Worm (Caenorhabditis elegans) whole organism, late embryonic: Measurements from ENCODE around the gene sro-1.

Experiments
- C08G9.2 ChIP-seq: sonication (generic microtip); optimal IDR thresholded peaks from 2 replicates; lab custom pipeline; 2016; ENCODE audit warnings: mild to moderate bottlenecking, missing genetic modification characterization, moderate library complexity, missing compliant biosample characterization
- C38D4.7 ChIP-seq: fragments of 200-800 bp; sonication (Bioruptor generic); optimal IDR thresholded peaks from 2 replicates; lab custom pipeline; 2018; ENCODE audit warnings: mild to moderate bottlenecking, missing genetic modification characterization, moderate library complexity, missing compliant biosample characterization
- ama-1 ChIP-seq: fragments of 150-350 bp; optimal IDR thresholded peaks from 2 replicates; lab custom pipeline; 2014
- ceh-24 ChIP-seq: sonication (generic microtip); optimal IDR thresholded peaks from 2 replicates; lab custom pipeline; 2016; ENCODE audit warnings: mild to moderate bottlenecking, missing genetic modification characterization, missing compliant biosample characterization
- ceh-45 ChIP-seq: fragments of 200-800 bp; sonication (Bioruptor generic); IDR thresholded peaks from 2 replicates; pipeline ENCODE4 v1.3.6; 2022; ENCODE audit warnings: missing genetic modification reagents, missing genetic modification characterization, missing compliant biosample characterization
- elt-4 ChIP-seq: sonication (generic microtip); optimal IDR thresholded peaks from 2 replicates; lab custom pipeline; 2016; ENCODE audit warnings: missing genetic modification characterization, missing compliant biosample characterization
- hlh-30 ChIP-seq: sonication (generic microtip); optimal IDR thresholded peaks from 2 replicates; lab custom pipeline; 2017; ENCODE audit warnings: antibody characterized with exemption, missing genetic modification characterization, missing compliant biosample characterization; ENCODE audit not compliant: insufficient read depth
- lin-11 ChIP-seq: fragments of 200-800 bp; sonication (Bioruptor generic); optimal IDR thresholded peaks from 2 replicates; lab custom pipeline; 2018; ENCODE audit warnings: mild to moderate bottlenecking, missing genetic modification characterization, missing compliant biosample characterization
- odd-2 ChIP-seq: sonication (generic microtip); optimal IDR thresholded peaks from 2 replicates; lab custom pipeline; 2017; ENCODE audit warnings: antibody characterized with exemption, mild to moderate bottlenecking, missing genetic modification characterization, missing compliant biosample characterization
- tbx-7 ChIP-seq: sonication (generic microtip); optimal IDR thresholded peaks from 2 replicates; lab custom pipeline; 2016; ENCODE audit warnings: missing genotype, missing genetic modification characterization, missing compliant biosample characterization

DNA sequence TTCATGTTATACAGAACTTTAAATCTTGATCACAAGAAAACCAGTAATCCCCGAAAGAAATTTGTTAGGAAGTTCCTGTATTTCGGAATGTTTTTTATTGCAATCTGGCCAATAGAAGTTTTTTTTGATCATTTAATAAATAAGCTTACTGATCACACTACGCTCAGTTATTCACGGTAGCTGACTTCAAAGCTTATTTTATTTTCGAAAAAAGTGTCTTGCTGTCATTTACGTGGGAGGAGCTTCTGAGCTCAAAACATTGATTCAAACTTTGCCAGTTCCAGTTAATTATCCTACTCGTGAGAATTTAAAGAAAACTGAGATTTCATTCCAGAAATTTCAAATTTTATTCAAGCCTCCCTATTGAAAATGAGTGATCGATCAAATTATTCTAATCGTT lies 33.1 kb downstream of the sro-1 start, which contains the start of gene srd-54:
- TF ChIP-seq hlh-30 (tag; lab: Kevin White, UChicago) (no peak), ceh-24 (tag; lab: Kevin White, UChicago) (no peak), tbx-7 (tag; lab: Kevin White, UChicago) (no peak), elt-4 (tag; lab: Kevin White, UChicago) (no peak), C38D4.7 (no peak), ama-1 (no peak), ceh-45 (GFP tag; lab: Robert Waterston, UW) (no peak), C08G9.2 (no peak), odd-2 (tag; lab: Kevin White, UChicago) (no peak), lin-11 (tag; lab: Kevin White, UChicago) (no peak)
